Worm (Caenorhabditis elegans): Measurements from ENCODE around the gene ZK822.10.

The ZK822.10 gene

DNA sequence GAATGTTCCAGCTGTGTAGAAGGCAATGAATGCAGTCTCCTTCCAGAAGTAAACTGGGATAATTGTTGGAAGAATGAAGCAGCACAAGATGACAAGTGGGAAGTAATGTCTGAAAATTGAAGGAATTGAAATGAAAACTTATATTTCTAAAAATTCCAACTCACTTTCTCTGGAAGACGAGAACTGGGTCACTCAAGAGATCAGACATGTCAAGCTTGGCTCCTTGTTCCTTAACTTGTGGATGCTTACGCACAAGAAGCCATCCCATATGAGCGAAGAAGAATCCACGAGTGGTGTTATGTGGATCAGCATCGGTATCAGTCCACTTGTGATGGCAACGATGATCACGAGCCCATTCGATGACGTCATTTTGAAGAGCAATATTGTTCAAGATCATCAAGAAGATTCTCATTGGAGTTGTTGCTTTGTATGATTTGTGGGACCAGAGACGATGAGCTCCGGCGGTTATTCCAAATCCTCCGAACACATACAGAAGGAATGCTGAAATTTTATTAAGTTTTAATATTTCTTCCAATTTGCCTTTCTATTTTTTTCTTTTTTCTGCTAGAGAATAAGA, 2.6 kb upstream of the ZK822.10 start:
- TF ChIP-seq F13C5.2 (tag; optimal IDR thresholded peaks at IDR 0.05) = no peak
- no peak for TF ChIP-seq aly-1 (tag; optimal IDR thresholded peaks at IDR 0.05)
- TF ChIP-seq hmg-4 (GFP tag; optimal IDR thresholded peaks at IDR 0.05) = no peak
- no peak for TF ChIP-seq hmbx-1 (tag; optimal IDR thresholded peaks at IDR 0.05)
- no peak for TF ChIP-seq ceh-13 (GFP tag; optimal IDR thresholded peaks at IDR 0.05)
- no peak for TF ChIP-seq ceh-36 (tag; optimal IDR thresholded peaks at IDR 0.05)
- TF ChIP-seq scrt-1 (GFP tag; IDR thresholded peaks at IDR 0.05) = no peak
- no peak for TF ChIP-seq hnd-1 (tag; optimal IDR thresholded peaks at IDR 0.05)
- no peak for TF ChIP-seq B0310.2 (tag; optimal IDR thresholded peaks at IDR 0.05)
- no peak for TF ChIP-seq tbx-11 (GFP tag; IDR thresholded peaks at IDR 0.05)
- TF ChIP-seq pes-1 (GFP tag; IDR thresholded peaks at IDR 0.05) = no peak
- TF ChIP-seq tra-4 (tag; optimal IDR thresholded peaks at IDR 0.05) = no peak
- no peak for TF ChIP-seq sea-1 (GFP tag; conservative IDR thresholded peaks at IDR 0.05)
- no peak for TF ChIP-seq ets-7 (tag; optimal IDR thresholded peaks at IDR 0.05)
- no peak for TF ChIP-seq flt-1 (GFP tag; IDR thresholded peaks at IDR 0.05)
- TF ChIP-seq tbx-37 (GFP tag; conservative IDR thresholded peaks at IDR 0.05) = no peak
- no peak for TF ChIP-seq ama-1 (optimal IDR thresholded peaks at IDR 0.05)

DNA sequence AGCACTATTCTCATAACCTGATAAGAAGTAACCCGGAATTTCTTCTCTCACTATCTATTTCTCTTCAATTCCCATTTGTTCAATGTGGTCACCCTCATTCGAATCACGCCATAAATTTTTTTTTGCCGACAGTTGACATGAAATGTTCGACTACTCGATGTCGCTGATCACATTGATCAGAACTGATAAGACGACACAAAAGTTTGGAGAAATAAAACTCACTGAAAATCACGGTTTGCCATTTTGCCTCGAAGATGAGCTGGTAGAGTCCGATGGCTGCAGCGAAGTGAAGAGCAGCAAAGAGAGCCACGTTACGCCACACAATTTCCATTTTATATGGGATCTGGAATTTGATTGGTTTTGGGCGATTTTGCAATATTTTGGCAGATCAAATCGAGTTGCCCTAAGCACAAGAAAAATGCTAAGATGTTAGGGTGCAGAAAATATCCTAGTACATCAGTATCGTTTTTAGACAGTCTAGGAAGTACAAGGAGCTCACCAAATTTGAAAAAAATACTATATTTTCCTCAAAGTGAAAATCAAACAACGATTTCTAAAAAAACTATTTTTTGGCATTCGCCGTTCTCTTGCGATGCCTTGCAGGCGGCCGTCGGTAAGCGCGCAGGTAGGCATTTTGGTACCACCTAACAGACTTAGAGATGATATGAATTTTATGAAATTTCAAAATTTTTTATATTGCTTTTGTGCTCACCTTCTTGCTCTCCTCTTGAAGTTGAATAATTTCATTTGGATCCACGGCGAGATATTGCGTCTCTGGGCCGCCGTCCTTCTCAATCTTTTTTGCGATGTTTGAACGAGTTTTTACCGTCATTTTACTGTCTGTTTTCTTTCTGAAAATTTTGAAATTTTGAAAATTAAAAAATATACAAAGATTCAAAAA, 1.9 kb upstream of the ZK822.10 start, which contains the start of gene fat-6:
Gene fat-6, minus strand, starts transcription at position 851 of the 901 bp plus-strand sequence.
- no peak for TF ChIP-seq hmg-4 (GFP tag; optimal IDR thresholded peaks at IDR 0.05)
- TF ChIP-seq flt-1 (GFP tag; IDR thresholded peaks at IDR 0.05) = no peak
- no peak for TF ChIP-seq B0310.2 (tag; optimal IDR thresholded peaks at IDR 0.05)
- TF ChIP-seq hmbx-1 (tag; optimal IDR thresholded peaks at IDR 0.05) = no peak
- TF ChIP-seq F13C5.2 (tag; optimal IDR thresholded peaks at IDR 0.05) = no peak

ce11 chrIV:11915768-11916453, 1.0 kb upstream of the ZK822.10 start, which contains the start of gene ZK822.9:
Gene ZK822.9 (plus strand): TSS chrIV:11915947.
- TF ChIP-seq tra-4 (tag; optimal IDR thresholded peaks at IDR 0.05) (no peak), ama-1 (optimal IDR thresholded peaks at IDR 0.05) (no peak), sea-1 (GFP tag; conservative IDR thresholded peaks at IDR 0.05) (no peak), hnd-1 (tag; optimal IDR thresholded peaks at IDR 0.05) (no peak), aly-1 (tag; optimal IDR thresholded peaks at IDR 0.05) (no peak), F13C5.2 (tag; optimal IDR thresholded peaks at IDR 0.05) (no peak), ets-7 (tag; optimal IDR thresholded peaks at IDR 0.05) (no peak), scrt-1 (GFP tag; IDR thresholded peaks at IDR 0.05) (no peak), tbx-37 (GFP tag; conservative IDR thresholded peaks at IDR 0.05) (no peak), pes-1 (GFP tag; IDR thresholded peaks at IDR 0.05) (no peak), hmbx-1 (tag; optimal IDR thresholded peaks at IDR 0.05) (no peak), hmg-4 (GFP tag; optimal IDR thresholded peaks at IDR 0.05) (no peak)

ce11 chrIV:11917886-11918285, 949 bp downstream of the ZK822.10 start:
- TF ChIP-seq hnd-1 (tag; optimal IDR thresholded peaks at IDR 0.05) (no peak), sea-1 (GFP tag; conservative IDR thresholded peaks at IDR 0.05) (no peak), scrt-1 (GFP tag; IDR thresholded peaks at IDR 0.05) (no peak), B0310.2 (tag; optimal IDR thresholded peaks at IDR 0.05) (no peak), F13C5.2 (tag; optimal IDR thresholded peaks at IDR 0.05) (no peak)

DNA sequence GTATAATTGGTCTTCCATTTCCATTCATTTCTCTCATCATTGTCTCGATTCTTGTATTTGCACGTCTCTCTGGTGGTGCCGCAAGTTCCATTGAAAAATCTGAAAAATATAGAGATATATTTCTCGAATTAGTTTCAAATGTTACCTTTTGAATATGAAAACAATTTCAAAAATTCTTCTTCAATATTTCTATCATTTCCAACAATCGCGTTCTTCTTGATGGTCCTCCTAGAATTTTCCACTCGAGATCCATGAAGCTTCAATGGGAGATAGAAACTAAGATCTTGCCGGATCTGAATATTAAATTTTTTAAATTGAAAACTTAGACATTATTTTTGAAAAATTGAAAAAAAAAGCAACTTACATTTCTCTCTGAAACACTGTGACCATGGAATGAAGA, 2.1 kb downstream of the ZK822.10 start:
- TF ChIP-seq B0310.2 (tag; optimal IDR thresholded peaks at IDR 0.05) = no peak
- no peak for TF ChIP-seq ceh-36 (tag; optimal IDR thresholded peaks at IDR 0.05)
- no peak for TF ChIP-seq scrt-1 (GFP tag; IDR thresholded peaks at IDR 0.05)
- TF ChIP-seq tra-4 (tag; optimal IDR thresholded peaks at IDR 0.05) = no peak
- no peak for TF ChIP-seq flt-1 (GFP tag; IDR thresholded peaks at IDR 0.05)
- no peak for TF ChIP-seq hmg-4 (GFP tag; optimal IDR thresholded peaks at IDR 0.05)
- no peak for TF ChIP-seq pes-1 (GFP tag; IDR thresholded peaks at IDR 0.05)
- no peak for TF ChIP-seq tbx-11 (GFP tag; IDR thresholded peaks at IDR 0.05)
- no peak for TF ChIP-seq ama-1 (optimal IDR thresholded peaks at IDR 0.05)
- no peak for TF ChIP-seq hmbx-1 (tag; optimal IDR thresholded peaks at IDR 0.05)
- no peak for TF ChIP-seq F13C5.2 (tag; optimal IDR thresholded peaks at IDR 0.05)
- no peak for TF ChIP-seq ceh-13 (GFP tag; optimal IDR thresholded peaks at IDR 0.05)
- no peak for TF ChIP-seq tbx-37 (GFP tag; conservative IDR thresholded peaks at IDR 0.05)
- TF ChIP-seq aly-1 (tag; optimal IDR thresholded peaks at IDR 0.05) = no peak
- TF ChIP-seq ets-7 (tag; optimal IDR thresholded peaks at IDR 0.05) = no peak
- no peak for TF ChIP-seq sea-1 (GFP tag; conservative IDR thresholded peaks at IDR 0.05)

DNA sequence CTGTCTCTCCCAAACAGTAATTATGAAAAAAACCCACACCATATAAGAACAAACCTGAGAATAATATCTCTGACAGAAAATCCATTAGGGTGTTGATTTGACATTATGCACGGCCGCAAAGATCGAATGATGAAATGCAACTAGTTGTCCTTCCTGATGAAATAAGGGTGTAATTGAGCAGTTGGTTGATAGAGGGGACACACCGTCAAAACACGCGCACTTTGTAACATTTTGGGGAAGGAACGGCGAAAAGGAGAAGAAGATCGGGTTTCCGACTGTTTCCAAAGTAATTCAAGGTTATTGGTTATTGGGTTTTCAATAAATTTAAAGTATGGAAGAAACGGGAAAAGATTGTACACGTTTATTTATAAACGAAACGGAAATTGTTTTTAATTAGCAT, 5.1 kb downstream of the ZK822.10 start, which contains the start of gene ZK822.1:
Gene ZK822.1, minus strand, starts transcription at position 121 of the 400 bp plus-strand sequence.
- TF ChIP-seq hmg-4 (GFP tag; optimal IDR thresholded peaks at IDR 0.05) (no peak), ets-7 (tag; optimal IDR thresholded peaks at IDR 0.05) (no peak), B0310.2 (tag; optimal IDR thresholded peaks at IDR 0.05) (no peak), tra-4 (tag; optimal IDR thresholded peaks at IDR 0.05) (no peak), ceh-13 (GFP tag; optimal IDR thresholded peaks at IDR 0.05) (no peak)

ce11 chrIV:11923074-11923473, 6.1 kb downstream of the ZK822.10 start, which contains the start of gene srlf-31:
Gene srlf-31 (minus strand): TSS chrIV:11923174.
- TF ChIP-seq F13C5.2 (tag; optimal IDR thresholded peaks at IDR 0.05) = no peak
- no peak for TF ChIP-seq hmg-4 (GFP tag; optimal IDR thresholded peaks at IDR 0.05)
